Worm (Caenorhabditis elegans): ENCODE data around the gene C17H12.10.

- TF ChIP-seq snpc-4 (tag; optimal IDR thresholded peaks at IDR 0.05), result no peak
- no peak for TF ChIP-seq dpl-1 (GFP tag; optimal IDR thresholded peaks at IDR 0.05)
- TF ChIP-seq blmp-1 (tag; optimal IDR thresholded peaks at IDR 0.05), result no peak
- TF ChIP-seq nhr-47 (tag; optimal IDR thresholded peaks at IDR 0.05), result no peak
- TF ChIP-seq sup-37 (GFP tag; optimal IDR thresholded peaks at IDR 0.05), result no peak
- TF ChIP-seq sox-4 (tag; optimal IDR thresholded peaks at IDR 0.05), result no peak
- TF ChIP-seq nhr-28 (tag; optimal IDR thresholded peaks at IDR 0.05), result no peak
- no peak for TF ChIP-seq fos-1 (tag; optimal IDR thresholded peaks at IDR 0.05)
These were observed 35.9 kb downstream of the C17H12.10 start, which contains the start of gene lip-1 for ce11 chrIV:6842470-6843008.

Data from whole organism, L1 larva.